Fruit fly (Drosophila melanogaster) whole organism, embryonic: Measurements from ENCODE around the gene CG1575.
A peak's percentile ranks its signal among the peaks of the same experiment; 100 is the strongest.

Source experiments
- CG10979 ChIP-seq: fragments of 200-800 bp; sonication (Bioruptor generic); optimal IDR thresholded peaks from 2 replicates; lab custom pipeline; 2018; ENCODE audit warnings: missing biosample characterization, mild to moderate bottlenecking, missing genetic modification characterization, moderate library complexity
- CG11247 ChIP-seq: fragments of 200-800 bp; sonication (Bioruptor generic); IDR thresholded peaks from 2 replicates; pipeline ENCODE4 v1.3.6; 2022; ENCODE audit warnings: missing biosample characterization, missing genetic modification characterization
- CG17359 ChIP-seq: fragments of 200-800 bp; sonication (Bioruptor generic); optimal IDR thresholded peaks from 3 replicates; lab custom pipeline; 2018; ENCODE audit warnings: missing biosample characterization, mild to moderate bottlenecking, missing genetic modification characterization, moderate library complexity
- CG17912 ChIP-seq: fragments of 200-800 bp; sonication (Bioruptor generic); optimal IDR thresholded peaks from 2 replicates; lab custom pipeline; 2018; ENCODE audit warnings: missing biosample characterization, mild to moderate bottlenecking, missing genetic modification characterization
- CG18262 ChIP-seq: fragments of 200-800 bp; optimal IDR thresholded peaks from 3 replicates; lab custom pipeline; 2019; ENCODE audit warnings: missing biosample characterization, mild to moderate bottlenecking, missing genetic modification characterization, moderate library complexity
- CG1832 ChIP-seq: fragments of 200-800 bp; sonication (Bioruptor generic); optimal IDR thresholded peaks from 2 replicates; lab custom pipeline; 2017; ENCODE audit warnings: missing biosample characterization, mild to moderate bottlenecking, missing genetic modification characterization, inconsistent platforms
- CG32532 ChIP-seq: fragments of 200-800 bp; sonication (Bioruptor generic); IDR thresholded peaks from 2 replicates; pipeline ENCODE4 v1.3.6; 2022; ENCODE audit warnings: missing biosample characterization, missing genetic modification characterization
- CG34422 ChIP-seq: fragments of 200-800 bp; sonication (Bioruptor generic); IDR thresholded peaks from 3 replicates; pipeline ENCODE4 v1.3.6; 2022; ENCODE audit warnings: missing biosample characterization, missing genetic modification characterization
- CG5180 ChIP-seq: fragments of 200-800 bp; sonication (Bioruptor generic); optimal IDR thresholded peaks from 3 replicates; lab custom pipeline; 2017; ENCODE audit warnings: missing biosample characterization, missing genetic modification characterization, mild to moderate bottlenecking, moderate library complexity, missing genetic modification reagents
- CG7556 ChIP-seq: fragments of 200-800 bp; sonication (Bioruptor generic); optimal IDR thresholded peaks from 2 replicates; lab custom pipeline; 2017; ENCODE audit warnings: missing biosample characterization, mild to moderate bottlenecking, missing genetic modification characterization
- CG7987 ChIP-seq: fragments of 200-800 bp; sonication (Bioruptor generic); optimal IDR thresholded peaks from 2 replicates; lab custom pipeline; 2018; ENCODE audit warnings: missing biosample characterization, mild to moderate bottlenecking, missing genetic modification characterization, moderate library complexity
- CG8765 ChIP-seq: fragments of 200-800 bp; sonication (Bioruptor generic); IDR thresholded peaks from 2 replicates; pipeline ENCODE4 v1.3.6; 2022; ENCODE audit warnings: missing biosample characterization, missing genetic modification characterization
- CG9437 ChIP-seq: fragments of 200-800 bp; sonication (Bioruptor generic); optimal IDR thresholded peaks from 2 replicates; lab custom pipeline; 2018; ENCODE audit warnings: missing biosample characterization, mild to moderate bottlenecking, missing genetic modification characterization
- CG9727 ChIP-seq: fragments of 200-800 bp; sonication (Bioruptor generic); optimal IDR thresholded peaks from 3 replicates; lab custom pipeline; 2017; ENCODE audit warnings: missing biosample characterization, mild to moderate bottlenecking, missing genetic modification characterization
- CoRest ChIP-seq: fragments of 200-800 bp; sonication (Bioruptor generic); optimal IDR thresholded peaks from 3 replicates; lab custom pipeline; 2018; ENCODE audit warnings: missing biosample characterization, mild to moderate bottlenecking, missing genetic modification characterization, moderate library complexity
- D19A ChIP-seq: fragments of 200-800 bp; optimal IDR thresholded peaks from 3 replicates; lab custom pipeline; 2019; ENCODE audit warnings: missing biosample characterization, mild to moderate bottlenecking, missing genetic modification characterization, moderate library complexity
- Doc3 ChIP-seq: fragments of 200-800 bp; sonication (Bioruptor generic); IDR thresholded peaks from 3 replicates; pipeline ENCODE4 v1.3.6; 2022; ENCODE audit warnings: missing biosample characterization, missing genetic modification characterization; ENCODE audit not compliant: partially characterized antibody
- Dref ChIP-seq: fragments of 200-800 bp; sonication (Bioruptor generic); IDR thresholded peaks from 2 replicates; pipeline ENCODE4 v1.3.6; 2022; ENCODE audit warnings: missing biosample characterization, missing genetic modification characterization
- Gsc ChIP-seq: fragments of 200-800 bp; sonication (Bioruptor generic); IDR thresholded peaks from 2 replicates; pipeline ENCODE4 v1.3.6; 2022; ENCODE audit warnings: missing biosample characterization, missing genetic modification characterization
- HLH3B ChIP-seq: fragments of 200-800 bp; sonication (Bioruptor generic); IDR thresholded peaks from 2 replicates; pipeline ENCODE4 v1.3.6; 2022; ENCODE audit warnings: missing biosample characterization, missing genetic modification characterization
- NC2α ChIP-seq: fragments of 200-800 bp; sonication (Bioruptor generic); optimal IDR thresholded peaks from 2 replicates; lab custom pipeline; 2016; ENCODE audit warnings: missing biosample characterization, missing genetic modification characterization
- NfI ChIP-seq: fragments of 200-800 bp; sonication (Bioruptor generic); optimal IDR thresholded peaks from 3 replicates; lab custom pipeline; 2018; ENCODE audit warnings: missing biosample characterization, mild to moderate bottlenecking, missing genetic modification characterization, moderate library complexity
- Optix ChIP-seq: fragments of 200-800 bp; sonication (Bioruptor generic); IDR thresholded peaks from 3 replicates; pipeline ENCODE4 v1.3.6; 2022; ENCODE audit warnings: missing biosample characterization, missing genetic modification characterization
- Rx ChIP-seq: fragments of 200-800 bp; sonication (Bioruptor generic); IDR thresholded peaks from 2 replicates; pipeline ENCODE4 v1.3.6; 2022; ENCODE audit warnings: missing biosample characterization, missing genetic modification characterization
- Sry-β ChIP-seq: fragments of 200-800 bp; sonication (Bioruptor generic); optimal IDR thresholded peaks from 2 replicates; lab custom pipeline; 2018; ENCODE audit warnings: missing biosample characterization, mild to moderate bottlenecking, missing genetic modification characterization, moderate library complexity
- Taf1 ChIP-seq: fragments of 200-800 bp; sonication (Bioruptor generic); IDR thresholded peaks from 2 replicates; pipeline ENCODE4 v1.3.6; 2022; ENCODE audit warnings: missing biosample characterization, missing genetic modification characterization
- aop ChIP-seq: fragments of 200-800 bp; sonication (Bioruptor generic); IDR thresholded peaks from 2 replicates; pipeline ENCODE4 v1.3.6; 2022; ENCODE audit warnings: missing biosample characterization, missing genetic modification characterization
- ash1 ChIP-seq: fragments of 200-800 bp; sonication (Bioruptor generic); optimal IDR thresholded peaks from 2 replicates; lab custom pipeline; 2018; ENCODE audit warnings: missing biosample characterization, mild to moderate bottlenecking, missing genetic modification characterization
- az2 ChIP-seq: fragments of 200-800 bp; sonication (Bioruptor generic); optimal IDR thresholded peaks from 3 replicates; lab custom pipeline; 2016; ENCODE audit warnings: missing biosample characterization, missing genetic modification characterization
- cato ChIP-seq: fragments of 200-800 bp; sonication (Bioruptor generic); optimal IDR thresholded peaks from 2 replicates; lab custom pipeline; 2016; ENCODE audit warnings: missing biosample characterization, missing genetic modification characterization, borderline replicate concordance
- corto ChIP-seq: fragments of 200-800 bp; sonication (Bioruptor generic); optimal IDR thresholded peaks from 2 replicates; lab custom pipeline; 2016; ENCODE audit warnings: missing biosample characterization, mild to moderate bottlenecking, missing genetic modification characterization, moderate library complexity
- dan ChIP-seq: fragments of 200-800 bp; sonication (Bioruptor generic); IDR thresholded peaks from 2 replicates; pipeline ENCODE4 v1.3.6; 2022; ENCODE audit warnings: missing biosample characterization, missing genetic modification characterization
- en ChIP-seq: fragments of 200-800 bp; sonication (Bioruptor generic); optimal IDR thresholded peaks from 2 replicates; lab custom pipeline; 2016; ENCODE audit warnings: missing biosample characterization, missing genetic modification characterization
- esg ChIP-seq: fragments of 200-800 bp; sonication (Bioruptor generic); conservative IDR thresholded peaks from 2 replicates; pipeline ENCODE4 v1.3.6; 2022; ENCODE audit warnings: missing biosample characterization, missing genetic modification characterization
- fd64A ChIP-seq: fragments of 200-800 bp; sonication (Bioruptor generic); optimal IDR thresholded peaks from 3 replicates; lab custom pipeline; 2018; ENCODE audit warnings: missing biosample characterization, mild to moderate bottlenecking, missing genetic modification characterization
- hb ChIP-seq: fragments of 200-800 bp; sonication (Bioruptor generic); IDR thresholded peaks from 3 replicates; pipeline ENCODE4 v1.3.6; 2022; ENCODE audit warnings: missing biosample characterization, missing genetic modification characterization; ENCODE audit not compliant: partially characterized antibody
- kah ChIP-seq: fragments of 200-800 bp; sonication (Bioruptor generic); optimal IDR thresholded peaks from 2 replicates; lab custom pipeline; 2018; ENCODE audit warnings: missing biosample characterization, mild to moderate bottlenecking, missing genetic modification characterization
- maf-S ChIP-seq: fragments of 200-800 bp; sonication (Bioruptor generic); optimal IDR thresholded peaks from 2 replicates; lab custom pipeline; 2016; ENCODE audit warnings: missing biosample characterization, missing genetic modification characterization
- pho ChIP-seq: fragments of 200-800 bp; sonication (Bioruptor generic); optimal IDR thresholded peaks from 2 replicates; lab custom pipeline; 2016; ENCODE audit warnings: missing biosample characterization, missing genetic modification characterization
- phol ChIP-seq: fragments of 200-800 bp; sonication (Bioruptor generic); optimal IDR thresholded peaks from 3 replicates; lab custom pipeline; 2018; ENCODE audit warnings: missing biosample characterization, mild to moderate bottlenecking, missing genetic modification characterization, moderate library complexity
- psq ChIP-seq: fragments of 200-800 bp; sonication (Bioruptor generic); optimal IDR thresholded peaks from 2 replicates; lab custom pipeline; 2017; ENCODE audit warnings: missing biosample characterization, missing genetic modification characterization
- sc ChIP-seq, 3 experiments: fragments of >200 bp in 2 of 3; fragments of 200-800 bp in 1 of 3; sonication (Bioruptor generic) in 1 of 3; optimal IDR thresholded peaks; 2 replicates in 2 of 3; 3 replicates in 1 of 3; lab custom pipeline; 2017; ENCODE audit warnings: mild to moderate bottlenecking in 1 of 3, missing biosample characterization in 1 of 3, missing genetic modification characterization in 1 of 3, missing genetic modification reagents in 1 of 3
- seq ChIP-seq: fragments of 200-800 bp; sonication (Bioruptor generic); IDR thresholded peaks from 2 replicates; pipeline ENCODE4 v1.3.6; 2022; ENCODE audit warnings: missing biosample characterization, missing genetic modification characterization
- sr ChIP-seq: fragments of 200-800 bp; sonication (Bioruptor generic); IDR thresholded peaks from 3 replicates; pipeline ENCODE4 v1.3.6; 2022; ENCODE audit warnings: missing biosample characterization, missing genetic modification characterization
- stwl ChIP-seq: fragments of 200-800 bp; sonication (Bioruptor generic); optimal IDR thresholded peaks from 3 replicates; lab custom pipeline; 2018; ENCODE audit warnings: missing biosample characterization, mild to moderate bottlenecking, missing genetic modification characterization, moderate library complexity
- sug ChIP-seq: fragments of 200-800 bp; optimal IDR thresholded peaks from 2 replicates; lab custom pipeline; 2019; ENCODE audit warnings: missing biosample characterization, mild to moderate bottlenecking, missing genetic modification characterization, moderate library complexity
- tin ChIP-seq: fragments of 200-800 bp; sonication (Bioruptor generic); optimal IDR thresholded peaks from 3 replicates; lab custom pipeline; 2016; ENCODE audit warnings: missing biosample characterization, missing genetic modification characterization
- toy ChIP-seq: fragments of 200-800 bp; sonication (Bioruptor generic); IDR thresholded peaks from 2 replicates; pipeline ENCODE4 v1.3.6; 2022; ENCODE audit warnings: missing biosample characterization, missing genetic modification characterization
- zen ChIP-seq: fragments of 200-800 bp; sonication (Bioruptor generic); optimal IDR thresholded peaks from 3 replicates; lab custom pipeline; 2018; ENCODE audit warnings: missing biosample characterization, mild to moderate bottlenecking, missing genetic modification characterization, moderate library complexity
- zfh1 ChIP-seq: fragments of 200-800 bp; sonication (Bioruptor generic); IDR thresholded peaks from 3 replicates; pipeline ENCODE4 v1.3.6; 2022; ENCODE audit warnings: missing biosample characterization, missing genetic modification characterization

CG1575 gene

DNA sequence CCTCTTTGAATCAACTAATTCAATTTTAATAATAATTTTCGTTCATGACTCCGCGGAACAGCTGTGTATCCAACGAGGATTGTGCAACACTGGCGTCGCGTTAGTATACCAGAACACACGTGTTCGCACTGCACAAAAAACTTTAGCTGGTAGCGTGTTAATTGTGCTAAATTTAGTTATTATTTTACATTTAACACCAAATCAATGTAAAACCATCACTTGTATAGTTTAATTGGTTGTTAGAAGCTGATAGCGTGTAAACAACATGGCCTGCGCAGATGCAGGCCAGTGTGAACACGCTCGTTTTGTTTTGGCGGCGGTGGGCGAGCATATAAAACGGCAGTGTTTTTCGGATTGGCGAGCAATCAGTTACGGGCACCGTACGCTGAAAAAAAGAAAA is 40.5 kb downstream of the CG1575 start, which contains the start of the genes Traf6 and GIIIspla2 (continued):
- TF ChIP-seq zfh1 (GFP tag; lab: Robert Waterston, UW) (peak; percentile 83), CG9437 (GFP tag; lab: Kevin White, UChicago) (peak; percentile 70), Rx (GFP tag; lab: Robert Waterston, UW) (peak; percentile 71), Taf1 (GFP tag; lab: Robert Waterston, UW) (peak; percentile 56; the same call in 1 of the 2 replicates), NC2α (GFP tag; lab: Kevin White, UChicago) (no peak), en (GFP tag; lab: Kevin White, UChicago) (peak; percentile 43), CG8765 (peak; percentile 29; the same call in 1 of the 2 replicates), CG34422 (GFP tag; lab: Robert Waterston, UW) (peak; percentile 73; the same call in 2 of the 3 replicates), seq (GFP tag; lab: Robert Waterston, UW) (peak; percentile 56), CG7556 (GFP tag; lab: Kevin White, UChicago) (peak; percentile 63), hb (GFP tag; lab: Robert Waterston, UW) (no peak), esg (GFP tag; lab: Robert Waterston, UW) (peak; percentile 56), Doc3 (GFP tag; lab: Robert Waterston, UW) (no peak), CG10979 (tag; lab: Kevin White, UChicago) (peak; percentile 67), sc (optimal IDR thresholded peaks at IDR 0.05; lab: Kevin White, UChicago) (no peak), sc (GFP tag; optimal IDR thresholded peaks at IDR 0.05; lab: Kevin White, UChicago) (no peak), CG32532 (GFP tag; lab: Robert Waterston, UW) (peak; percentile 83), maf-S (GFP tag; lab: Kevin White, UChicago) (peak; percentile 50), Dref (GFP tag; lab: Robert Waterston, UW) (peak; percentile 31; the same call in 1 of the 2 replicates), toy (no peak; the same call in 1 of the 2 replicates), cato (peak; percentile 8), Optix (GFP tag; lab: Robert Waterston, UW) (peak; percentile 62; the same call in 2 of the 3 replicates), D19A (tag; lab: Kevin White, UChicago) (no peak), Gsc (GFP tag; lab: Robert Waterston, UW) (peak; percentile 37; the same call in 1 of the 2 replicates), CG17359 (tag; lab: Kevin White, UChicago) (peak; percentile 60), psq (peak; percentile 39), CG7987 (peak; percentile 43), Sry-β (GFP tag; lab: Kevin White, UChicago) (no peak), ash1 (GFP tag; lab: Kevin White, UChicago) (no peak), pho (peak; percentile 77), aop (GFP tag; lab: Robert Waterston, UW) (no peak), corto (GFP tag; lab: Kevin White, UChicago) (no peak), sr (GFP tag; lab: Robert Waterston, UW) (no peak), CG1832 (GFP tag; lab: Kevin White, UChicago) (no peak), phol (tag; lab: Kevin White, UChicago) (peak; percentile 85), HLH3B (peak; percentile 71), CG11247 (GFP tag; lab: Robert Waterston, UW) (peak; percentile 63), fd64A (peak; percentile 33), az2 (GFP tag; lab: Kevin White, UChicago) (peak; percentile 59), kah (GFP tag; lab: Kevin White, UChicago) (no peak), stwl (peak; percentile 94), CG5180 (GFP tag; lab: Kevin White, UChicago) (no peak), CG18262 (tag; lab: Kevin White, UChicago) (peak; percentile 86), CoRest (tag; lab: Kevin White, UChicago) (peak; percentile 82), tin (GFP tag; lab: Kevin White, UChicago) (peak; percentile 68), zen (tag; lab: Kevin White, UChicago) (peak; percentile 60), CG17912 (GFP tag; lab: Kevin White, UChicago) (peak; percentile 16), sug (tag; lab: Kevin White, UChicago) (peak; percentile 84), dan (GFP tag; lab: Robert Waterston, UW) (no peak), CG9727 (GFP tag; lab: Kevin White, UChicago) (peak; percentile 62), NfI (GFP tag; lab: Kevin White, UChicago) (peak; percentile 80)
